ENCODE assay signal across 1 fruit fly cellular context in genomic region chr3L:18200164-18200563, dm6.
TF ChIP-seq lines count a peak whose summit lies in the region.

No protein-coding gene starts in this region.

TF ChIP-seq in whole organism, embryonic, 481 proteins besides CTCF, POLR2A, EP300 and RAD21 (continued from another document):
- TF ChIP-seq lola (GFP tag; optimal IDR thresholded peaks at IDR 0.05; lab: Kevin White, UChicago) (peak in 1 of 3 experiments; percentile 29), CG13424 (tag; optimal IDR thresholded peaks at IDR 0.05; lab: Kevin White, UChicago) (no peak), TFAM (GFP tag; optimal IDR thresholded peaks at IDR 0.05; lab: Kevin White, UChicago) (no peak), chn (GFP tag; optimal IDR thresholded peaks at IDR 0.05; lab: Kevin White, UChicago) (no peak), Sry-β (GFP tag; optimal IDR thresholded peaks at IDR 0.05; lab: Kevin White, UChicago) (no peak)
